Fruit fly (Drosophila melanogaster): ENCODE measurements around the gene CG6729.
A peak's percentile ranks its signal among the peaks of the same experiment; 100 is the strongest.

CG6729 gene

dm6 chr2L:10736993-10737756, 6.6 kb downstream of the CG6729 start, which contains the start of the genes Vha16-5 and CG12299 (continued):
- TF ChIP-seq caup (GFP tag; optimal IDR thresholded peaks at IDR 0.05; ENCODE audit: severe bottlenecking) (peak; percentile 63), Fer2 (tag; optimal IDR thresholded peaks at IDR 0.05) (peak; percentile 48), H15 (GFP tag; IDR thresholded peaks at IDR 0.05) (peak; percentile 96), chm (GFP tag; IDR thresholded peaks at IDR 0.05) (peak; percentile 97), CG15011 (GFP tag; optimal IDR thresholded peaks at IDR 0.05) (no peak), Asciz (GFP tag; optimal IDR thresholded peaks at IDR 0.05) (no peak), scrt (GFP tag; optimal IDR thresholded peaks at IDR 0.05) (no peak), CG8944 (GFP tag; optimal IDR thresholded peaks at IDR 0.05) (peak; percentile 82), HHEX (GFP tag; optimal IDR thresholded peaks at IDR 0.05) (peak; percentile 44), Sox100B (GFP tag; optimal IDR thresholded peaks at IDR 0.05) (no peak), CG12104 (GFP tag; optimal IDR thresholded peaks at IDR 0.05) (peak; percentile 44), CG2889 (GFP tag; IDR thresholded peaks at IDR 0.05) (peak; percentile 87), Vsx1 (GFP tag; optimal IDR thresholded peaks at IDR 0.05) (no peak), CG3726 (GFP tag; IDR thresholded peaks at IDR 0.05) (peak; percentile 63; the same call in 2 of the 3 replicates), so (GFP tag; IDR thresholded peaks at IDR 0.05) (peak; percentile 65; the same call in 1 of the 3 replicates), bsh (GFP tag; optimal IDR thresholded peaks at IDR 0.05) (peak in 1 of 2 experiments; percentile 80), cwo (GFP tag; optimal IDR thresholded peaks at IDR 0.05) (no peak), CG8765 (GFP tag; IDR thresholded peaks at IDR 0.05) (peak; percentile 88; the same call in 1 of the 2 replicates), ac (GFP tag; optimal IDR thresholded peaks at IDR 0.05) (no peak), Ssrp (tag; optimal IDR thresholded peaks at IDR 0.05) (peak; percentile 80), CG10366 (GFP tag; IDR thresholded peaks at IDR 0.05) (peak; percentile 95), run (tag; optimal IDR thresholded peaks at IDR 0.05) (no peak), repo (GFP tag; optimal IDR thresholded peaks at IDR 0.05) (peak; percentile 88), CG2875 (GFP tag; optimal IDR thresholded peaks at IDR 0.05) (peak; percentile 39), wor (GFP tag; IDR thresholded peaks at IDR 0.05) (peak; percentile 77), cas (GFP tag; IDR thresholded peaks at IDR 0.05) (peak; percentile 75), corto (GFP tag; optimal IDR thresholded peaks at IDR 0.05) (no peak), tup (GFP tag; optimal IDR thresholded peaks at IDR 0.05) (peak; percentile 77), grau (tag; optimal IDR thresholded peaks at IDR 0.05) (peak; percentile 68), CG4424 (GFP tag; optimal IDR thresholded peaks at IDR 0.05) (peak; percentile 87), CG2129 (GFP tag; IDR thresholded peaks at IDR 0.05; ENCODE audit: partially characterized antibody) (peak; percentile 30; the same call in 1 of the 2 replicates), lilli (GFP tag; optimal IDR thresholded peaks at IDR 0.05) (peak; percentile 94), ase (GFP tag; IDR thresholded peaks at IDR 0.05) (peak; percentile 89), CG4730 (GFP tag; IDR thresholded peaks at IDR 0.05) (peak; percentile 86), CG10462 (GFP tag; optimal IDR thresholded peaks at IDR 0.05) (peak; percentile 70), Lhr (GFP tag; optimal IDR thresholded peaks at IDR 0.05) (peak; percentile 2), bbx (GFP tag; IDR thresholded peaks at IDR 0.05; ENCODE audit: partially characterized antibody) (peak; percentile 89), CG7357 (GFP tag; IDR thresholded peaks at IDR 0.05) (peak; percentile 74; the same call in 2 of the 3 replicates), NK7.1 (GFP tag; optimal IDR thresholded peaks at IDR 0.05) (peak; percentile 53), CG10321 (GFP tag; IDR thresholded peaks at IDR 0.05) (peak; percentile 44; the same call in 1 of the 2 replicates), CG2199 (GFP tag; IDR thresholded peaks at IDR 0.05) (peak; percentile 75; the same call in 1 of the 3 replicates), CG17385 (GFP tag; optimal IDR thresholded peaks at IDR 0.05) (peak; percentile 38), CG15479 (GFP tag; optimal IDR thresholded peaks at IDR 0.05) (no peak), knrl (GFP tag; IDR thresholded peaks at IDR 0.05; ENCODE audit: partially characterized antibody) (peak; percentile 88), Max (GFP tag; optimal IDR thresholded peaks at IDR 0.05) (peak; percentile 74), Ets65A (GFP tag) (peak; percentile 99), MBD-R2 (GFP tag; IDR thresholded peaks at IDR 0.05) (peak; percentile 90), Sry-β (GFP tag; optimal IDR thresholded peaks at IDR 0.05) (no peak)

Measured in whole organism, embryonic.